Worm (Caenorhabditis elegans): ENCODE measurements around the gene sri-53.

DNA sequence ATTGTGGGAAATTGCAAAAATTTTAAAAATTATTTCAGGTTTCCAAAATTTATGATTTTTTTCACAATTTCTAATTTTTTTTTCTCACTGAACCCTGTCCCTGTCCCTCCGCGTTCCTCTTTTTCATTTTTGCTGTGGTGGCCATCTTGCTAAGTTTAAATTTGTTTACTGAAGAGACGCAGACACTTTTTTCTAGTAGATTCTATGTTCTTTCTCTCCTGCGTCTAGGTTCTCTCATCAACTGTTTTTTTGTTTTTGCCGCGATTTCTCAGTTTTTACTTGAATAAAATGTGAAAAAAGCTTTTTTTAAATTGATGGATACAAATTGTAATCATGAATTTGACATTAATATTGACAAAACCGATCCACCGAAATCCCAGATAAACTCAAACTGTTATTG is 6.8 kb upstream of the sri-53 start, which contains the start of gene ZC239.6:
- TF ChIP-seq ceh-82 (tag; optimal IDR thresholded peaks at IDR 0.05), result no peak
- TF ChIP-seq unc-39 (tag; optimal IDR thresholded peaks at IDR 0.05), result no peak
- TF ChIP-seq jun-1 (tag; optimal IDR thresholded peaks at IDR 0.05), result no peak
- no peak for TF ChIP-seq duxl-1 (tag; optimal IDR thresholded peaks at IDR 0.05; ENCODE audit: poor library complexity)
- TF ChIP-seq nhr-77 (tag; optimal IDR thresholded peaks at IDR 0.05), result no peak
- no peak for TF ChIP-seq nhr-76 (tag; optimal IDR thresholded peaks at IDR 0.05)
- no peak for TF ChIP-seq skn-1 (tag; optimal IDR thresholded peaks at IDR 0.05)
